Fruit fly (Drosophila melanogaster): Measurements from ENCODE around the gene lectin-21Cb.

lectin-21Cb gene

DNA sequence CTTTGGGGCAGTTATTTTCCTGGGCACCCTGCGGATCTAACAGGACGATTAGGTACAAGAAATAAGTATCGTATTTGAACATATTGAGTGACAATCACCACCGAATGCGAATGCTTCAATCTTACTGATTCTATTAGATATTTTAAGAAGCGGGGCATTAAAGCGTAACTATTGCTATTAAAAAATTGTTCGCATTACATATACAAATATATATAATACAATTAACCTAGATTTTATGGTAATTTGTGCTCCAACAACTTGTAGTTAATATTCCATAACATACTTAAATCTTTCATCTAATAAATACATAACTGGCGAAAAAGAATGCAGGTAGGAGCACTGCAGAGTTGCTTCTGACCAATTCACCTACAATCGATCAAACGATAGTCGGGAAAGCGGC is at the start of gene lectin-21Cb:
TSS of gene lectin-21Cb (minus strand) at position 101 of the 400 bp plus-strand sequence.
- TF ChIP-seq Hr39 (GFP tag; optimal IDR thresholded peaks at IDR 0.05) (no peak), cyc (GFP tag; optimal IDR thresholded peaks at IDR 0.05) (no peak), vri (GFP tag; optimal IDR thresholded peaks at IDR 0.05) (no peak), CG10631 (GFP tag; optimal IDR thresholded peaks at IDR 0.05) (no peak), CG9139 (GFP tag; optimal IDR thresholded peaks at IDR 0.05) (no peak), CG1621 (tag; optimal IDR thresholded peaks at IDR 0.05) (no peak), CG6808 (GFP tag; optimal IDR thresholded peaks at IDR 0.05) (no peak), Ets21C (GFP tag; optimal IDR thresholded peaks at IDR 0.05) (no peak), Lpt (GFP tag; optimal IDR thresholded peaks at IDR 0.05) (no peak), Eip78C (GFP tag) (no peak), esn (GFP tag; optimal IDR thresholded peaks at IDR 0.05) (no peak)

DNA sequence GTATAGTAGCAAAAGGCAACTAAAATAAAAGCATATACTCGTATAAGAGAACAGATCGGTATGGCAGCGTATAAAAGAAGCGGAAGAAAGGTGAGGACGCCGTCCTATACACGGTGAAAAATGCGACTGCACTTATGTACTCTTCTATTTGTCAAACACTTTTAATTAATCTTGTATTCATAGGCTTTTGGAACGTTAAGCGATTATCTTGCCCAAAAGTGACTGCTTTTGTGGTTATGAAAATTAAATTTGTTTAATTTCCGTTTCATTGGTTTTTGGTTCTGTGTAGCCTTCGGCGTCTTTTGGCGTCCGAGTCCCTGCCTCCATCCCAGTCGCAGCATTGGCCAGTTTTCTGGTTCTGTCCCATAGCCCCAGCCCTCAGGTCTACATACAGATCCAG is 49.8 kb upstream of the lectin-21Cb start:
- TF ChIP-seq CG11294 (GFP tag; IDR thresholded peaks at IDR 0.05) (0 out of 2 replicates have a peak, but pooled peaks have one; percentile 7), Sox102F (GFP tag; optimal IDR thresholded peaks at IDR 0.05) (peak; percentile 82), dac (GFP tag; optimal IDR thresholded peaks at IDR 0.05) (no peak), vri (GFP tag; optimal IDR thresholded peaks at IDR 0.05) (peak; percentile 85), CG34406 (GFP tag; optimal IDR thresholded peaks at IDR 0.05) (peak; percentile 76), spab (GFP tag; optimal IDR thresholded peaks at IDR 0.05) (peak; percentile 94), lz (GFP tag; optimal IDR thresholded peaks at IDR 0.05) (peak; percentile 84), CG1621 (tag; optimal IDR thresholded peaks at IDR 0.05) (peak; percentile 92), CG11762 (GFP tag; optimal IDR thresholded peaks at IDR 0.05; ENCODE audit: insufficient read depth) (peak; percentile 79), cyc (GFP tag; optimal IDR thresholded peaks at IDR 0.05) (peak; percentile 89), CG10631 (GFP tag; optimal IDR thresholded peaks at IDR 0.05) (peak; percentile 91), CG15336 (GFP tag; IDR thresholded peaks at IDR 0.05) (no peak), Sox14 (GFP tag; optimal IDR thresholded peaks at IDR 0.05) (peak; percentile 89), salr (GFP tag; optimal IDR thresholded peaks at IDR 0.05) (peak; percentile 62 to 91), pdm3 (GFP tag; optimal IDR thresholded peaks at IDR 0.05) (peak; percentile 82), fd85E (GFP tag; optimal IDR thresholded peaks at IDR 0.05) (no peak), CG6792 (GFP tag; optimal IDR thresholded peaks at IDR 0.05) (peak; percentile 87), Sox15 (GFP tag; optimal IDR thresholded peaks at IDR 0.05) (peak; percentile 69), CG7368 (GFP tag; optimal IDR thresholded peaks at IDR 0.05) (peak; percentile 76), dsx (GFP tag; optimal IDR thresholded peaks at IDR 0.05; ENCODE audit: poor library complexity, severe bottlenecking) (peak; percentile 91), CG31627 (GFP tag; optimal IDR thresholded peaks at IDR 0.05) (peak; percentile 84), net (GFP tag; optimal IDR thresholded peaks at IDR 0.05) (peak; percentile 72), Hr4 (GFP tag; optimal IDR thresholded peaks at IDR 0.05) (peak; percentile 22), CG8632 (GFP tag; optimal IDR thresholded peaks at IDR 0.05) (peak; percentile 80), Blimp-1 (GFP tag; optimal IDR thresholded peaks at IDR 0.05) (peak; percentile 56), CG16779 (tag; optimal IDR thresholded peaks at IDR 0.05) (peak; percentile 67), Lpt (GFP tag; optimal IDR thresholded peaks at IDR 0.05) (peak; percentile 27), CG8319 (GFP tag; optimal IDR thresholded peaks at IDR 0.05) (peak; percentile 74), OdsH (GFP tag; optimal IDR thresholded peaks at IDR 0.05) (peak; percentile 84), eg (GFP tag; IDR thresholded peaks at IDR 0.05) (no peak), CG6276 (GFP tag; optimal IDR thresholded peaks at IDR 0.05) (no peak), CG8119 (GFP tag; IDR thresholded peaks at IDR 0.05) (peak; percentile 54; the same call in 1 of the 3 replicates), ss (GFP tag; optimal IDR thresholded peaks at IDR 0.05) (peak; percentile 93), Eip78C (GFP tag) (peak; percentile 97), CG3919 (GFP tag; optimal IDR thresholded peaks at IDR 0.05) (peak; percentile 91), fkh (GFP tag; optimal IDR thresholded peaks at IDR 0.05) (no peak), CG4318 (GFP tag; optimal IDR thresholded peaks at IDR 0.05) (no peak), Smox (GFP tag; optimal IDR thresholded peaks at IDR 0.05) (peak; percentile 87), Hr38 (GFP tag; optimal IDR thresholded peaks at IDR 0.05) (no peak), Ets96B (tag; optimal IDR thresholded peaks at IDR 0.05) (peak; percentile 96), Ets21C (GFP tag; optimal IDR thresholded peaks at IDR 0.05) (peak; percentile 73), CG11902 (GFP tag; optimal IDR thresholded peaks at IDR 0.05) (peak; percentile 77), CG6808 (GFP tag; optimal IDR thresholded peaks at IDR 0.05) (peak; percentile 93), CG10669 (GFP tag; optimal IDR thresholded peaks at IDR 0.05) (peak; percentile 93), fd59A (GFP tag; optimal IDR thresholded peaks at IDR 0.05) (peak; percentile 95), Hr39 (GFP tag; optimal IDR thresholded peaks at IDR 0.05) (peak; percentile 83)

Data from whole organism, prepupa.